Worm (Caenorhabditis elegans) whole organism, L3 larva: Measurements from ENCODE around the gene Y75B8A.31.

Source experiments
- R02D3.7 ChIP-seq: fragments of 150-350 bp; optimal IDR thresholded peaks from 2 replicates; lab custom pipeline; 2014; ENCODE audit warnings: missing biosample characterization, missing genetic modification characterization
- ZK546.5 ChIP-seq: sonication (generic microtip); optimal IDR thresholded peaks from 2 replicates; lab custom pipeline; 2017; ENCODE audit warnings: missing biosample characterization, missing genetic modification characterization
- aly-2 ChIP-seq: fragments of 150-350 bp; optimal IDR thresholded peaks from 2 replicates; lab custom pipeline; 2014; ENCODE audit warnings: missing biosample characterization, missing genetic modification characterization
- ama-1 ChIP-seq: fragments of 150-350 bp; optimal IDR thresholded peaks from 2 replicates; lab custom pipeline; 2018
- ceh-16 ChIP-seq: sonication (generic microtip); optimal IDR thresholded peaks from 2 replicates; lab custom pipeline; 2017; ENCODE audit warnings: missing biosample characterization, missing genetic modification characterization
- ceh-28 ChIP-seq: fragments of 150-350 bp; optimal IDR thresholded peaks from 2 replicates; lab custom pipeline; 2014; ENCODE audit warnings: missing biosample characterization, missing genetic modification reagents, missing genetic modification characterization
- ceh-82 ChIP-seq: fragments of 150-350 bp; optimal IDR thresholded peaks from 2 replicates; lab custom pipeline; 2014; ENCODE audit warnings: missing biosample characterization, missing genetic modification characterization
- ceh-9 ChIP-seq: sonication (generic microtip); optimal IDR thresholded peaks from 2 replicates; lab custom pipeline; 2018; ENCODE audit warnings: missing biosample characterization, missing genetic modification characterization
- daf-12 ChIP-seq: fragments of 150-350 bp; optimal IDR thresholded peaks from 2 replicates; lab custom pipeline; 2014; ENCODE audit warnings: missing biosample characterization, missing genetic modification reagents, missing genetic modification characterization
- egl-27 ChIP-seq: sonication (generic microtip); optimal IDR thresholded peaks from 4 replicates; lab custom pipeline; 2017; ENCODE audit warnings: missing biosample characterization, missing genetic modification reagents, missing genetic modification characterization
- egl-5 ChIP-seq: fragments of 150-350 bp; optimal IDR thresholded peaks from 2 replicates; lab custom pipeline; 2017; ENCODE audit warnings: missing biosample characterization, missing genetic modification reagents, missing genetic modification characterization, inconsistent platforms
- elt-1 ChIP-seq: fragments of 150-350 bp; optimal IDR thresholded peaks from 2 replicates; lab custom pipeline; 2014; ENCODE audit warnings: missing biosample characterization, missing genetic modification characterization
- elt-2 ChIP-seq: sonication (generic microtip); optimal IDR thresholded peaks from 2 replicates; lab custom pipeline; 2016; ENCODE audit warnings: missing genetic modification reagents, mild to moderate bottlenecking, missing genetic modification characterization, missing compliant biosample characterization
- elt-3 ChIP-seq, 3 experiments: fragments of 150-350 bp in 1 of 3; sonication (generic microtip) in 2 of 3; optimal IDR thresholded peaks; 2 replicates in 2 of 3; 4 replicates in 1 of 3; lab custom pipeline; 2014 to 2017; ENCODE audit warnings: missing biosample characterization in 3 of 3, missing genetic modification characterization in 3 of 3
- eor-1 ChIP-seq, 2 experiments: fragments of 150-350 bp; optimal IDR thresholded peaks; 2 replicates each; lab custom pipeline; 2014 to 2018; ENCODE audit warnings: missing biosample characterization in 2 of 2, missing genetic modification characterization in 2 of 2
- fkh-10 ChIP-seq: sonication (generic microtip); optimal IDR thresholded peaks from 2 replicates; lab custom pipeline; 2017; ENCODE audit warnings: missing biosample characterization, missing genetic modification reagents, missing genetic modification characterization
- fkh-2 ChIP-seq: fragments of 150-350 bp; optimal IDR thresholded peaks from 2 replicates; lab custom pipeline; 2014; ENCODE audit warnings: missing biosample characterization, missing genetic modification reagents, missing genetic modification characterization
- fos-1 ChIP-seq: fragments of 150-350 bp; optimal IDR thresholded peaks from 2 replicates; lab custom pipeline; 2014; ENCODE audit warnings: missing biosample characterization, missing genetic modification characterization
- hmg-11 ChIP-seq: sonication (generic microtip); optimal IDR thresholded peaks from 2 replicates; lab custom pipeline; 2016; ENCODE audit warnings: missing genetic modification characterization, missing compliant biosample characterization
- jun-1 ChIP-seq: fragments of 150-350 bp; optimal IDR thresholded peaks from 2 replicates; lab custom pipeline; 2014; ENCODE audit warnings: missing biosample characterization, missing genetic modification reagents, missing genetic modification characterization
- lin-15B ChIP-seq: fragments of 150-350 bp; optimal IDR thresholded peaks from 2 replicates; lab custom pipeline; 2014; ENCODE audit warnings: missing biosample characterization, missing genetic modification characterization
- lin-39 ChIP-seq: fragments of 150-350 bp; optimal IDR thresholded peaks from 2 replicates; lab custom pipeline; 2018; ENCODE audit warnings: missing biosample characterization, missing genetic modification reagents, missing genetic modification characterization
- lsy-12 ChIP-seq: sonication (generic microtip); optimal IDR thresholded peaks from 2 replicates; lab custom pipeline; 2016; ENCODE audit warnings: mild to moderate bottlenecking, missing genetic modification characterization, missing compliant biosample characterization
- mdl-1 ChIP-seq: fragments of 150-350 bp; optimal IDR thresholded peaks from 2 replicates; lab custom pipeline; 2014; ENCODE audit warnings: missing biosample characterization, missing genetic modification characterization
- mml-1 ChIP-seq: fragments of 150-350 bp; sonication (generic microtip); optimal IDR thresholded peaks from 3 replicates; lab custom pipeline; 2014; ENCODE audit warnings: missing biosample characterization, missing genetic modification characterization
- nfya-1 ChIP-seq: sonication (generic microtip); optimal IDR thresholded peaks from 2 replicates; lab custom pipeline; 2017; ENCODE audit warnings: missing genetic modification characterization, mild to moderate bottlenecking, missing compliant biosample characterization, antibody characterized with exemption, moderate library complexity; ENCODE audit not compliant: insufficient read depth
- nhr-11 ChIP-seq: fragments of 150-350 bp; optimal IDR thresholded peaks from 2 replicates; lab custom pipeline; 2014; ENCODE audit warnings: missing biosample characterization, missing genetic modification characterization
- nhr-12 ChIP-seq: fragments of 150-350 bp; optimal IDR thresholded peaks from 2 replicates; lab custom pipeline; 2014; ENCODE audit warnings: missing biosample characterization, missing genetic modification characterization
- nhr-23 ChIP-seq: fragments of 150-350 bp; optimal IDR thresholded peaks from 2 replicates; lab custom pipeline; 2014; ENCODE audit warnings: missing biosample characterization, missing genetic modification reagents, missing genetic modification characterization
- nhr-237 ChIP-seq: fragments of 150-350 bp; optimal IDR thresholded peaks from 2 replicates; lab custom pipeline; 2014; ENCODE audit warnings: missing biosample characterization, missing genetic modification characterization
- nhr-25 ChIP-seq: sonication (generic microtip); optimal IDR thresholded peaks from 2 replicates; lab custom pipeline; 2017; ENCODE audit warnings: missing biosample characterization, missing genetic modification characterization
- nhr-28 ChIP-seq: fragments of 150-350 bp; optimal IDR thresholded peaks from 2 replicates; lab custom pipeline; 2014; ENCODE audit warnings: missing biosample characterization, missing genetic modification characterization
- nhr-43 ChIP-seq: sonication (generic microtip); optimal IDR thresholded peaks from 2 replicates; lab custom pipeline; 2016; ENCODE audit warnings: mild to moderate bottlenecking, missing genetic modification characterization, missing compliant biosample characterization; ENCODE audit not compliant: poor library complexity, severe bottlenecking
- nhr-67 ChIP-seq: fragments of 150-350 bp; optimal IDR thresholded peaks from 2 replicates; lab custom pipeline; 2014; ENCODE audit warnings: missing biosample characterization, missing genetic modification characterization
- nhr-76 ChIP-seq: fragments of 150-350 bp; sonication (generic microtip); optimal IDR thresholded peaks from 5 replicates; lab custom pipeline; 2014; ENCODE audit warnings: missing biosample characterization, missing genetic modification characterization
- nhr-77 ChIP-seq: fragments of 150-350 bp; optimal IDR thresholded peaks from 2 replicates; lab custom pipeline; 2014; ENCODE audit warnings: missing biosample characterization, missing genetic modification characterization
- pha-4 ChIP-seq: fragments of 150-350 bp; optimal IDR thresholded peaks from 2 replicates; lab custom pipeline; 2014; ENCODE audit warnings: missing biosample characterization, missing genetic modification reagents, missing genetic modification characterization
- pqm-1 ChIP-seq: fragments of 150-350 bp; optimal IDR thresholded peaks from 2 replicates; lab custom pipeline; 2017; ENCODE audit warnings: missing biosample characterization, missing genetic modification characterization, inconsistent platforms
- sea-2 ChIP-seq: fragments of 150-350 bp; sonication (generic microtip); optimal IDR thresholded peaks from 4 replicates; lab custom pipeline; 2014; ENCODE audit warnings: missing biosample characterization, missing genetic modification reagents, missing genetic modification characterization
- skn-1 ChIP-seq: fragments of 150-350 bp; optimal IDR thresholded peaks from 2 replicates; lab custom pipeline; 2014; ENCODE audit warnings: missing biosample characterization, missing genetic modification characterization
- snpc-4 ChIP-seq: fragments of 150-350 bp; optimal IDR thresholded peaks from 2 replicates; lab custom pipeline; 2014; ENCODE audit warnings: missing biosample characterization, missing genetic modification characterization
- tbx-2 ChIP-seq: sonication (generic microtip); optimal IDR thresholded peaks from 2 replicates; lab custom pipeline; 2016; ENCODE audit warnings: mild to moderate bottlenecking, missing genetic modification characterization, missing compliant biosample characterization
- unc-39 ChIP-seq: sonication (generic microtip); optimal IDR thresholded peaks from 4 replicates; lab custom pipeline; 2017; ENCODE audit warnings: missing biosample characterization, missing genetic modification characterization
- unc-62 ChIP-seq: fragments of 150-350 bp; sonication (generic microtip); optimal IDR thresholded peaks from 4 replicates; lab custom pipeline; 2014; ENCODE audit warnings: missing biosample characterization, missing genetic modification reagents, missing genetic modification characterization
- zag-1 ChIP-seq: fragments of 150-350 bp; optimal IDR thresholded peaks from 2 replicates; lab custom pipeline; 2014; ENCODE audit warnings: missing biosample characterization, missing genetic modification characterization
- ztf-11 ChIP-seq: fragments of 150-350 bp; optimal IDR thresholded peaks from 2 replicates; lab custom pipeline; 2014; ENCODE audit warnings: missing biosample characterization, missing genetic modification characterization
- ztf-4 ChIP-seq: fragments of 150-350 bp; optimal IDR thresholded peaks from 2 replicates; lab custom pipeline; 2014; ENCODE audit warnings: missing biosample characterization, missing genetic modification characterization

The Y75B8A.31 gene

DNA sequence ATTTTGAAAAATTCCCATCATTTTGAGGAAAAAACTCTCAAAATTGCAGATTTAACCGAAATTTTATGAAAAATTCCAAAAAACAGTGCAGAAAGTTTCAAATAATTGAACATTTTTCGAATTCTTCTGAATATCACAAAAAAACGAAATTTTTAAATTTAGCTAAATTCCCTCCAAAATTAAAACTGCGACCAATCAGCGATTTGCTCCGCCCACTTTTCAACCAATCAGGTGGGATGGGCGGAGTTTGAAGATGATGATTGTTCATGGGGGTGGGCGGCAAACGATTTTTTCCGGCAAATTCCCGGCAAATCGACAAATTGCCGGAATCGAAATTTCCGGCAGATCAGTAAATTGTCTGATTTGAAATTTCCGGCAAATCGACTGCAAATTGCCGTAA, 17.2 kb upstream of the Y75B8A.31 start:
- TF ChIP-seq nfya-1 (tag; lab: Kevin White, UChicago) (peak; percentile 76), ama-1 (no peak), fkh-2 (tag; lab: Kevin White, UChicago) (no peak)

DNA sequence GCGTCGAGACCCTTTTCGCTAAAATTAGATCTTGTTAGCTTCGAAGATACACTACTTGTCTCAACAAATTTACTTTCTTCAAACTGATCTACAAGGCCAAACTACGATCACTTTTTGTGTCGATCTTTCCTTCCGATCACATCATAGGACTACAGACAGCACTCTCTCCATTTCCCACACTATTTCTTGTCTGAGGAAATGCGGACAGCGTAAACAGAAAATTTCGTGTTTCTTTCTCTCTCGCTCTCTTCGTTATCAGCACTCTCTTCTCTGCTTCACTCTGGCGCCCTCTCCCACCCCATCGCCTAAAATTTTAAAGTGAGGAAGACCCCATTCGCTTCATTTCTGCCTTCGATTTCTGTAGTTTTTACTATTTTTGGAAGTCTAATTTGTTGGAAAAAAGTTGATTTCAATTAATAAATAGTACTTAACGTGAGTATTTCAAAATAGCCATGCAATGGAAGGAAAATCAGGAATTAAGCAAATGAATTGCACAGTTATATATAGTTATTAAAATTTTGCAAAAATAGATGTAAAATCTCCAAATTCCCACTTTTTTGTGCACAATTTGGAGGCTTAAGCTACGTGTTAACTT, 15.9 kb upstream of the Y75B8A.31 start:
- TF ChIP-seq tbx-2 (tag; lab: Kevin White, UChicago) (no peak), nhr-67 (no peak), unc-39 (no peak), nhr-237 (tag; lab: Kevin White, UChicago) (no peak), nhr-28 (tag; lab: Kevin White, UChicago) (no peak), pqm-1 (tag; lab: Kevin White, UChicago) (peak; percentile 57), skn-1 (tag; lab: Kevin White, UChicago) (no peak), egl-27 (no peak), sea-2 (GFP tag; lab: Kevin White, UChicago) (no peak), lsy-12 (tag; lab: Kevin White, UChicago) (no peak), snpc-4 (tag; lab: Kevin White, UChicago) (peak; percentile 38), jun-1 (tag; lab: Kevin White, UChicago) (peak; percentile 85), aly-2 (tag; lab: Kevin White, UChicago) (no peak), ztf-4 (no peak), nhr-25 (tag; lab: Kevin White, UChicago) (peak; percentile 92), ceh-9 (no peak), ceh-16 (no peak), fkh-10 (GFP tag; lab: Kevin White, UChicago) (no peak), ceh-28 (tag; lab: Kevin White, UChicago) (peak; percentile 43), unc-62 (GFP tag; lab: Kevin White, UChicago) (no peak), nhr-77 (no peak), fos-1 (tag; lab: Kevin White, UChicago) (no peak), R02D3.7 (tag; lab: Kevin White, UChicago) (peak; percentile 5), daf-12 (tag; lab: Kevin White, UChicago) (no peak), elt-1 (tag; lab: Kevin White, UChicago) (peak; percentile 59), nfya-1 (tag; lab: Kevin White, UChicago) (peak; percentile 89), egl-5 (peak; percentile 12), ama-1 (no peak), fkh-2 (tag; lab: Kevin White, UChicago) (no peak), elt-2 (tag; lab: Kevin White, UChicago) (peak; percentile 72), ceh-82 (tag; lab: Kevin White, UChicago) (no peak), nhr-12 (no peak), hmg-11 (peak; percentile 84), nhr-11 (tag; lab: Kevin White, UChicago) (no peak), mml-1 (tag; lab: Kevin White, UChicago) (no peak), ztf-11 (tag; lab: Kevin White, UChicago) (no peak), eor-1 (tag; optimal IDR thresholded peaks at IDR 0.05; lab: Kevin White, UChicago) (no peak), mdl-1 (tag; lab: Kevin White, UChicago) (no peak), lin-15B (tag; lab: Kevin White, UChicago) (peak; percentile 64), ZK546.5 (tag; lab: Kevin White, UChicago) (no peak), nhr-76 (tag; lab: Kevin White, UChicago) (no peak), pha-4 (peak; percentile 93), elt-3 (tag; optimal IDR thresholded peaks at IDR 0.05; lab: Kevin White, UChicago) (no peak), zag-1 (no peak), nhr-43 (tag; lab: Kevin White, UChicago) (peak; percentile 45), nhr-23 (tag; lab: Kevin White, UChicago) (peak; percentile 47), lin-39 (no peak)
